Worm (Caenorhabditis elegans) whole organism, young adult: ENCODE data around the gene fbxb-43.

Experiments
- B0261.1 ChIP-seq: sonication (generic microtip); optimal IDR thresholded peaks from 2 replicates; lab custom pipeline; 2016; ENCODE audit warnings: mild to moderate bottlenecking, missing genetic modification characterization, moderate library complexity, missing compliant biosample characterization
- D2030.7 ChIP-seq: fragments of 200-800 bp; sonication (Bioruptor generic); IDR thresholded peaks from 2 replicates; pipeline ENCODE4 v1.3.6; 2022; ENCODE audit warnings: missing genetic modification reagents, missing genetic modification characterization, missing compliant biosample characterization
- F10E7.11 ChIP-seq: sonication (generic microtip); optimal IDR thresholded peaks from 2 replicates; lab custom pipeline; 2017; ENCODE audit warnings: mild to moderate bottlenecking, missing genetic modification characterization, moderate library complexity, missing compliant biosample characterization
- F22D6.2 ChIP-seq: sonication (generic microtip); optimal IDR thresholded peaks from 2 replicates; lab custom pipeline; 2016; ENCODE audit warnings: mild to moderate bottlenecking, missing genetic modification characterization, missing compliant biosample characterization
- F23B12.7 ChIP-seq: sonication (generic microtip); optimal IDR thresholded peaks from 2 replicates; lab custom pipeline; 2017; ENCODE audit warnings: missing genetic modification characterization, mild to moderate bottlenecking, missing compliant biosample characterization, antibody characterized with exemption, moderate library complexity; ENCODE audit not compliant: insufficient read depth
- F49E8.2 ChIP-seq: sonication (generic microtip); optimal IDR thresholded peaks from 3 replicates; lab custom pipeline; 2017; ENCODE audit warnings: missing genetic modification characterization, mild to moderate bottlenecking, missing compliant biosample characterization, antibody characterized with exemption, moderate library complexity; ENCODE audit not compliant: insufficient read depth
- F52B5.7 ChIP-seq: sonication (generic microtip); optimal IDR thresholded peaks from 2 replicates; lab custom pipeline; 2016; ENCODE audit warnings: mild to moderate bottlenecking, missing genetic modification characterization, missing compliant biosample characterization
- F55B11.4 ChIP-seq: sonication (generic microtip); optimal IDR thresholded peaks from 2 replicates; lab custom pipeline; 2016; ENCODE audit warnings: missing compliant biosample characterization, missing genetic modification characterization, borderline replicate concordance; ENCODE audit not compliant: insufficient read depth
- F57A8.1 ChIP-seq: fragments of 200-800 bp; sonication (Bioruptor generic); optimal IDR thresholded peaks from 2 replicates; lab custom pipeline; 2018; ENCODE audit warnings: mild to moderate bottlenecking, missing genetic modification characterization, moderate library complexity, missing compliant biosample characterization
- K11D2.4 ChIP-seq: fragments of 200-800 bp; sonication (Bioruptor generic); IDR thresholded peaks from 2 replicates; pipeline ENCODE4 v1.3.6; 2022; ENCODE audit warnings: missing genetic modification reagents, missing genetic modification characterization, missing compliant biosample characterization
- T26A5.8 ChIP-seq: sonication (generic microtip); optimal IDR thresholded peaks from 2 replicates; lab custom pipeline; 2016; ENCODE audit warnings: missing genetic modification characterization, missing compliant biosample characterization
- Y53F4B.3 ChIP-seq: fragments of 200-800 bp; sonication (Bioruptor generic); IDR thresholded peaks from 2 replicates; pipeline ENCODE4 v1.3.6; 2022; ENCODE audit warnings: missing genetic modification reagents, missing genetic modification characterization, missing compliant biosample characterization
- Y56A3A.18 ChIP-seq: fragments of 200-800 bp; sonication (Bioruptor generic); IDR thresholded peaks from 2 replicates; pipeline ENCODE4 v1.3.6; 2022; ENCODE audit warnings: missing genetic modification reagents, missing genetic modification characterization, missing compliant biosample characterization
- ZK185.1 ChIP-seq: sonication (generic microtip); optimal IDR thresholded peaks from 2 replicates; lab custom pipeline; 2016; ENCODE audit warnings: mild to moderate bottlenecking, missing genetic modification characterization, missing compliant biosample characterization; ENCODE audit not compliant: poor library complexity, severe bottlenecking
- akir-1 ChIP-seq: fragments of 200-800 bp; sonication (Bioruptor generic); optimal IDR thresholded peaks from 2 replicates; lab custom pipeline; 2018; ENCODE audit warnings: mild to moderate bottlenecking, missing genetic modification characterization, moderate library complexity, missing compliant biosample characterization
- athp-1 ChIP-seq: sonication (generic microtip); optimal IDR thresholded peaks from 2 replicates; lab custom pipeline; 2017; ENCODE audit warnings: mild to moderate bottlenecking, missing genetic modification characterization, missing compliant biosample characterization
- attf-6 ChIP-seq: fragments of 200-800 bp; sonication (Bioruptor generic); IDR thresholded peaks from 2 replicates; pipeline ENCODE4 v1.3.6; 2022; ENCODE audit warnings: missing genetic modification reagents, missing genetic modification characterization, missing compliant biosample characterization
- bed-1 ChIP-seq: fragments of 200-800 bp; sonication (Bioruptor generic); IDR thresholded peaks from 2 replicates; pipeline ENCODE4 v1.3.6; 2022; ENCODE audit warnings: missing genetic modification reagents, missing genetic modification characterization, missing compliant biosample characterization
- ccch-3 ChIP-seq: fragments of 200-800 bp; sonication (Bioruptor generic); optimal IDR thresholded peaks from 2 replicates; lab custom pipeline; 2018; ENCODE audit warnings: mild to moderate bottlenecking, missing genetic modification characterization, missing compliant biosample characterization
- cebp-1 ChIP-seq, 2 experiments: fragments of 200-800 bp in 1 of 2; sonication (Bioruptor generic) in 1 of 2; sonication (generic microtip) in 1 of 2; IDR thresholded peaks in 1 of 2; optimal IDR thresholded peaks in 1 of 2; 2 replicates each; pipeline versions ENCODE4 v1.3.6 to Lab custom; 2017 to 2022; ENCODE audit warnings: missing compliant biosample characterization in 2 of 2, missing genetic modification characterization in 2 of 2, mild to moderate bottlenecking in 1 of 2, missing genetic modification reagents in 1 of 2, moderate library complexity in 1 of 2
- ceh-100 ChIP-seq: fragments of 200-800 bp; sonication (Bioruptor generic); IDR thresholded peaks from 2 replicates; pipeline ENCODE4 v1.3.6; 2022; ENCODE audit warnings: missing genetic modification reagents, missing genetic modification characterization, missing compliant biosample characterization
- ceh-40 ChIP-seq: fragments of 200-800 bp; sonication (Bioruptor generic); IDR thresholded peaks from 2 replicates; pipeline ENCODE4 v1.3.6; 2022; ENCODE audit warnings: missing genetic modification characterization, missing compliant biosample characterization
- chd-7 ChIP-seq: sonication (generic microtip); optimal IDR thresholded peaks from 2 replicates; lab custom pipeline; 2016; ENCODE audit warnings: mild to moderate bottlenecking, missing genetic modification characterization, moderate library complexity, missing compliant biosample characterization
- die-1 ChIP-seq: sonication (generic microtip); optimal IDR thresholded peaks from 2 replicates; lab custom pipeline; 2016; ENCODE audit warnings: missing genotype, mild to moderate bottlenecking, missing genetic modification characterization, missing compliant biosample characterization
- ekl-4 ChIP-seq: fragments of 200-800 bp; sonication (Bioruptor generic); IDR thresholded peaks from 2 replicates; pipeline ENCODE4 v1.3.6; 2022; ENCODE audit warnings: missing genetic modification reagents, missing genetic modification characterization, missing compliant biosample characterization
- fkh-3 ChIP-seq: sonication (generic microtip); optimal IDR thresholded peaks from 2 replicates; lab custom pipeline; 2016; ENCODE audit warnings: mild to moderate bottlenecking, missing genetic modification characterization, missing compliant biosample characterization
- him-1 ChIP-seq: sonication (generic microtip); optimal IDR thresholded peaks from 2 replicates; lab custom pipeline; 2016; ENCODE audit warnings: missing genotype, missing genetic modification reagents, missing genetic modification characterization, missing compliant biosample characterization
- hrde-1 ChIP-seq: sonication (generic microtip); optimal IDR thresholded peaks from 2 replicates; lab custom pipeline; 2016; ENCODE audit warnings: missing genetic modification characterization, mild to moderate bottlenecking, missing compliant biosample characterization, moderate library complexity, missing genotype, missing genetic modification reagents, borderline replicate concordance
- let-607 ChIP-seq, 2 experiments: fragments of 200-800 bp in 1 of 2; sonication (Bioruptor generic) in 1 of 2; sonication (generic microtip) in 1 of 2; optimal IDR thresholded peaks; 2 replicates each; lab custom pipeline; 2016 to 2018; ENCODE audit warnings: mild to moderate bottlenecking in 2 of 2, missing compliant biosample characterization in 2 of 2, missing genetic modification characterization in 2 of 2, moderate library complexity in 2 of 2, missing genotype in 1 of 2
- lin-35 ChIP-seq, 3 experiments: fragments of 150-350 bp in 2 of 3; sonication (generic microtip) in 1 of 3; optimal IDR thresholded peaks; 2 replicates each; lab custom pipeline; 2014 to 2018; ENCODE audit warnings: missing biosample characterization in 3 of 3, missing genetic modification characterization in 3 of 3, missing genetic modification reagents in 3 of 3
- lin-54 ChIP-seq: fragments of 200-800 bp; sonication (Bioruptor generic); optimal IDR thresholded peaks from 2 replicates; lab custom pipeline; 2018; ENCODE audit warnings: mild to moderate bottlenecking, missing genetic modification characterization, missing compliant biosample characterization
- lsy-27 ChIP-seq: sonication (generic microtip); optimal IDR thresholded peaks from 2 replicates; lab custom pipeline; 2017; ENCODE audit warnings: missing genetic modification characterization, mild to moderate bottlenecking, missing compliant biosample characterization, antibody characterized with exemption, missing genotype, borderline replicate concordance; ENCODE audit not compliant: insufficient read depth
- madf-6 ChIP-seq: fragments of 200-800 bp; sonication (Bioruptor generic); IDR thresholded peaks from 2 replicates; pipeline ENCODE4 v1.3.6; 2022; ENCODE audit warnings: missing genetic modification reagents, missing genetic modification characterization, missing compliant biosample characterization
- nfya-1 ChIP-seq: sonication (generic microtip); optimal IDR thresholded peaks from 2 replicates; lab custom pipeline; 2017; ENCODE audit warnings: antibody characterized with exemption, missing compliant biosample characterization, missing genetic modification characterization, borderline replicate concordance; ENCODE audit not compliant: insufficient read depth
- nhr-27 ChIP-seq: fragments of 200-800 bp; sonication (Bioruptor generic); optimal IDR thresholded peaks from 2 replicates; lab custom pipeline; 2018; ENCODE audit warnings: mild to moderate bottlenecking, missing genetic modification characterization, moderate library complexity, missing compliant biosample characterization
- pha-4 ChIP-seq: fragments of 150-350 bp; sonication (generic microtip); optimal IDR thresholded peaks from 2 replicates; lab custom pipeline; 2014; ENCODE audit warnings: missing biosample characterization, missing genetic modification reagents, missing genetic modification characterization
- rec-8 ChIP-seq, 2 experiments: sonication (generic microtip); optimal IDR thresholded peaks; 2 replicates each; lab custom pipeline; 2016; ENCODE audit warnings: mild to moderate bottlenecking in 2 of 2, missing genetic modification characterization in 2 of 2, missing genetic modification reagents in 2 of 2, missing genotype in 2 of 2, missing biosample characterization in 1 of 2, missing compliant biosample characterization in 1 of 2, moderate library complexity in 1 of 2
- snpc-1.1 ChIP-seq: sonication (generic microtip); optimal IDR thresholded peaks from 2 replicates; lab custom pipeline; 2017; ENCODE audit warnings: missing genetic modification characterization, mild to moderate bottlenecking, missing compliant biosample characterization, antibody characterized with exemption, moderate library complexity, missing genotype, missing genetic modification reagents; ENCODE audit not compliant: insufficient read depth
- snpc-3.4 ChIP-seq: sonication (generic microtip); optimal IDR thresholded peaks from 2 replicates; lab custom pipeline; 2017; ENCODE audit warnings: missing genetic modification characterization, mild to moderate bottlenecking, missing compliant biosample characterization, antibody characterized with exemption, moderate library complexity, missing genotype, missing genetic modification reagents
- tbp1 ChIP-seq: fragments of 200-800 bp; sonication (Bioruptor generic); optimal IDR thresholded peaks from 2 replicates; lab custom pipeline; 2018; ENCODE audit warnings: mild to moderate bottlenecking, missing genetic modification characterization, missing compliant biosample characterization
- unc-130 ChIP-seq: sonication (generic microtip); optimal IDR thresholded peaks from 2 replicates; lab custom pipeline; 2016; ENCODE audit warnings: missing genetic modification reagents, missing genetic modification characterization, missing compliant biosample characterization
- xnd-1 ChIP-seq: sonication (generic microtip); optimal IDR thresholded peaks from 2 replicates; lab custom pipeline; 2016; ENCODE audit warnings: missing genotype, missing genetic modification reagents, missing genetic modification characterization, missing compliant biosample characterization
- ztf-25 ChIP-seq: fragments of 200-800 bp; sonication (Bioruptor generic); IDR thresholded peaks from 2 replicates; pipeline ENCODE4 v1.3.6; 2022; ENCODE audit warnings: missing genetic modification reagents, missing genetic modification characterization, missing compliant biosample characterization
- ztf-26 ChIP-seq: sonication (generic microtip); optimal IDR thresholded peaks from 2 replicates; lab custom pipeline; 2017; ENCODE audit warnings: missing genetic modification characterization, missing compliant biosample characterization
- ztf-28 ChIP-seq: fragments of 200-800 bp; sonication (Bioruptor generic); IDR thresholded peaks from 2 replicates; pipeline ENCODE4 v1.3.6; 2022; ENCODE audit warnings: missing genetic modification reagents, missing genetic modification characterization, missing compliant biosample characterization
- ztf-3 ChIP-seq: fragments of 200-800 bp; sonication (Bioruptor generic); optimal IDR thresholded peaks from 2 replicates; lab custom pipeline; 2018; ENCODE audit warnings: mild to moderate bottlenecking, missing genetic modification characterization, missing compliant biosample characterization

Gene fbxb-43

DNA sequence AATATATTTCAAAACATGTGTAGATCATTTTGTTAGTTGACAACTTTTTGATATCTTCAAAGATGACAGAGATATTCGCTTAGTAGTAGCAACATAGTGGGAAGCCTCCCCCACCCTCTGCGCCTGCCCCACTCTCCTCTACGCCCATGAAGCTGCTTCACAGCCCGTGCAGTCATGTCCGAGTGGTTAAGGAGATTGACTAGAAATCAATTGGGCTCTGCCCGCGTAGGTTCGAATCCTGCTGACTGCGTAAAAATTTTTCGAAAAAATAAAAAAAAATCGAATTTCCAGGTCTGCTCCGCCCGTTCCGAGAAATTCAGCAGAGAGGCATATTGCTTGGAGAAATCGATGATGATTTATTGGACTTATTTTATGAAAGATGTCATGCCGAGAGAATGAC, 16.2 kb upstream of the fbxb-43 start (continued):
- TF ChIP-seq ztf-26 (no peak), Y56A3A.18 (GFP tag; lab: Robert Waterston, UW) (no peak), T26A5.8 (tag; lab: Kevin White, UChicago) (no peak), ztf-3 (GFP tag; lab: Kevin White, UChicago) (no peak), xnd-1 (tag; lab: Kevin White, UChicago) (no peak), D2030.7 (peak; percentile 28; the same call in 1 of the 2 replicates), attf-6 (GFP tag; lab: Robert Waterston, UW) (no peak), chd-7 (tag; lab: Kevin White, UChicago) (no peak), ccch-3 (GFP tag; lab: Kevin White, UChicago) (no peak), akir-1 (GFP tag; lab: Kevin White, UChicago) (no peak), bed-1 (GFP tag; lab: Robert Waterston, UW) (no peak), F10E7.11 (no peak), cebp-1 (GFP tag; IDR thresholded peaks at IDR 0.05; lab: Robert Waterston, UW) (no peak), cebp-1 (tag; optimal IDR thresholded peaks at IDR 0.05; lab: Kevin White, UChicago) (no peak), B0261.1 (tag; lab: Kevin White, UChicago) (peak; percentile 86), ztf-28 (GFP tag; lab: Robert Waterston, UW) (0 out of 2 replicates have a peak, but pooled peaks have one; percentile 64), lsy-27 (tag; lab: Kevin White, UChicago) (no peak), fkh-3 (tag; lab: Kevin White, UChicago) (no peak), K11D2.4 (GFP tag; lab: Robert Waterston, UW) (0 out of 2 replicates have a peak, but pooled peaks have one; percentile 23), madf-6 (GFP tag; lab: Robert Waterston, UW) (no peak), rec-8 (tag; optimal IDR thresholded peaks at IDR 0.05; lab: Kevin White, UChicago) (peak in 1 of 2 experiments; percentile 34), nfya-1 (tag; lab: Kevin White, UChicago) (no peak), nhr-27 (tag; lab: Kevin White, UChicago) (no peak), ekl-4 (GFP tag; lab: Robert Waterston, UW) (no peak), ZK185.1 (tag; lab: Kevin White, UChicago) (peak; percentile 15), ceh-40 (GFP tag; lab: Robert Waterston, UW) (no peak), tbp1 (peak; percentile 95), pha-4 (tag; lab: Kevin White, UChicago) (no peak), F57A8.1 (GFP tag; lab: Kevin White, UChicago) (no peak), lin-54 (peak; percentile 39), lin-35 (GFP tag; optimal IDR thresholded peaks at IDR 0.05; lab: Kevin White, UChicago) (peak in 1 of 3 experiments; percentile 45), Y53F4B.3 (no peak), athp-1 (peak; percentile 9), let-607 (tag; optimal IDR thresholded peaks at IDR 0.05; lab: Kevin White, UChicago) (peak in 1 of 2 experiments; percentile 7), hrde-1 (tag; lab: Kevin White, UChicago) (no peak), F22D6.2 (tag; lab: Kevin White, UChicago) (no peak), die-1 (tag; lab: Kevin White, UChicago) (peak; percentile 26), F49E8.2 (tag; lab: Kevin White, UChicago) (no peak), F55B11.4 (tag; lab: Kevin White, UChicago) (no peak), him-1 (tag; lab: Kevin White, UChicago) (peak; percentile 44), ceh-100 (GFP tag; lab: Robert Waterston, UW) (no peak), snpc-1.1 (tag; lab: Kevin White, UChicago) (no peak), ztf-25 (GFP tag; lab: Robert Waterston, UW) (peak; percentile 60; the same call in 1 of the 2 replicates), snpc-3.4 (tag; lab: Kevin White, UChicago) (no peak), F23B12.7 (tag; lab: Kevin White, UChicago) (peak; percentile 55), F52B5.7 (tag; lab: Kevin White, UChicago) (no peak), unc-130 (GFP tag; lab: Kevin White, UChicago) (no peak)
